Worm (Caenorhabditis elegans) whole organism, L1 larva: ENCODE measurements around the gene C03F11.4.

Source experiments
- F16B12.6 ChIP-seq: fragments of 150-350 bp; optimal IDR thresholded peaks from 2 replicates; lab custom pipeline; 2014; ENCODE audit warnings: missing biosample characterization, missing genetic modification characterization
- Y116A8C.19 ChIP-seq: sonication (generic microtip); optimal IDR thresholded peaks from 2 replicates; lab custom pipeline; 2016; ENCODE audit warnings: missing compliant biosample characterization, missing genetic modification characterization, borderline replicate concordance
- alr-1 ChIP-seq: fragments of 200-800 bp; sonication (Bioruptor generic); optimal IDR thresholded peaks from 2 replicates; lab custom pipeline; 2018; ENCODE audit warnings: borderline replicate concordance, mild to moderate bottlenecking, missing genetic modification characterization, missing compliant biosample characterization
- ceh-63 ChIP-seq: fragments of 200-800 bp; sonication (Bioruptor generic); optimal IDR thresholded peaks from 2 replicates; lab custom pipeline; 2018; ENCODE audit warnings: mild to moderate bottlenecking, missing genetic modification characterization, missing compliant biosample characterization
- ceh-88 ChIP-seq: fragments of 200-800 bp; sonication (Bioruptor generic); IDR thresholded peaks from 2 replicates; pipeline ENCODE4 v1.3.6; 2022; ENCODE audit warnings: missing genetic modification characterization, missing compliant biosample characterization
- ceh-90 ChIP-seq: sonication (generic microtip); optimal IDR thresholded peaks from 2 replicates; lab custom pipeline; 2016; ENCODE audit warnings: missing genetic modification characterization, missing compliant biosample characterization
- dpl-1 ChIP-seq, 3 experiments: fragments of 150-350 bp in 2 of 3; sonication (generic microtip) in 1 of 3; optimal IDR thresholded peaks; 2 replicates each; lab custom pipeline; 2014 to 2017; ENCODE audit warnings: missing biosample characterization in 3 of 3, missing genetic modification characterization in 3 of 3, missing genetic modification reagents in 3 of 3
- efl-1 ChIP-seq, 4 experiments: fragments of 150-350 bp; optimal IDR thresholded peaks in 3 of 4; peaks in 1 of 4; 1 replicate in 1 of 4; 2 replicates in 3 of 4; lab custom pipeline; 2014; ENCODE audit warnings: missing biosample characterization in 2 of 4, missing genetic modification characterization in 2 of 4, missing genetic modification reagents in 2 of 4
- egl-13 ChIP-seq: sonication (generic microtip); optimal IDR thresholded peaks from 2 replicates; lab custom pipeline; 2016; ENCODE audit warnings: missing genotype, missing genetic modification reagents, missing genetic modification characterization, missing compliant biosample characterization
- egl-27 ChIP-seq, 2 experiments: fragments of 150-350 bp in 1 of 2; sonication (generic microtip); optimal IDR thresholded peaks; 3 replicates each; lab custom pipeline; 2017 to 2018; ENCODE audit warnings: missing biosample characterization in 2 of 2, missing genetic modification characterization in 2 of 2, missing genetic modification reagents in 2 of 2
- elt-2 ChIP-seq: sonication (generic microtip); optimal IDR thresholded peaks from 2 replicates; lab custom pipeline; 2016; ENCODE audit warnings: missing genetic modification characterization, mild to moderate bottlenecking, inconsistent platforms, missing compliant biosample characterization, missing genetic modification reagents
- ets-5 ChIP-seq: fragments of 200-800 bp; sonication (Bioruptor generic); IDR thresholded peaks from 2 replicates; pipeline ENCODE4 v1.3.6; 2022; ENCODE audit warnings: missing genetic modification characterization, missing compliant biosample characterization
- fkh-10 ChIP-seq: sonication (generic microtip); optimal IDR thresholded peaks from 2 replicates; lab custom pipeline; 2017; ENCODE audit warnings: missing biosample characterization, missing genetic modification reagents, missing genetic modification characterization
- fkh-4 ChIP-seq: sonication (generic microtip); optimal IDR thresholded peaks from 2 replicates; lab custom pipeline; 2016; ENCODE audit warnings: missing compliant biosample characterization, missing genetic modification characterization, borderline replicate concordance
- hpl-2 ChIP-seq: fragments of 150-350 bp; optimal IDR thresholded peaks from 2 replicates; lab custom pipeline; 2014; ENCODE audit warnings: missing biosample characterization, missing genetic modification reagents, missing genetic modification characterization
- irx-1 ChIP-seq: sonication (generic microtip); optimal IDR thresholded peaks from 2 replicates; lab custom pipeline; 2016; ENCODE audit warnings: missing genetic modification characterization, missing compliant biosample characterization
- isw-1 ChIP-seq: fragments of 200-800 bp; sonication (Bioruptor generic); IDR thresholded peaks from 2 replicates; pipeline ENCODE4 v1.3.6; 2022; ENCODE audit warnings: missing genetic modification characterization, missing compliant biosample characterization
- lin-13 ChIP-seq: fragments of 150-350 bp; optimal IDR thresholded peaks from 2 replicates; lab custom pipeline; 2014; ENCODE audit warnings: missing biosample characterization, missing genetic modification reagents, missing genetic modification characterization
- lin-15B ChIP-seq: fragments of 150-350 bp; sonication (generic microtip); optimal IDR thresholded peaks from 3 replicates; lab custom pipeline; 2014; ENCODE audit warnings: missing biosample characterization, missing genetic modification characterization
- lin-35 ChIP-seq, 2 experiments: fragments of 150-350 bp; optimal IDR thresholded peaks; 2 replicates each; lab custom pipeline; 2014; ENCODE audit warnings: missing biosample characterization in 2 of 2, missing genetic modification characterization in 2 of 2, missing genetic modification reagents in 2 of 2
- lsy-2 ChIP-seq, 2 experiments: fragments of 150-350 bp; optimal IDR thresholded peaks; 2 replicates each; lab custom pipeline; 2014; ENCODE audit warnings: missing biosample characterization in 2 of 2, missing genetic modification characterization in 2 of 2
- mab-9 ChIP-seq: fragments of 200-800 bp; sonication (Bioruptor generic); IDR thresholded peaks from 2 replicates; pipeline ENCODE4 v1.3.6; 2022; ENCODE audit warnings: missing genetic modification reagents, missing genetic modification characterization, missing compliant biosample characterization
- mef-2 ChIP-seq: fragments of 150-350 bp; optimal IDR thresholded peaks from 2 replicates; lab custom pipeline; 2014; ENCODE audit warnings: missing biosample characterization, missing genetic modification characterization
- mep-1 ChIP-seq: fragments of 150-350 bp; optimal IDR thresholded peaks from 2 replicates; lab custom pipeline; 2014; ENCODE audit warnings: missing biosample characterization, missing genetic modification characterization
- nhr-11 ChIP-seq: fragments of 150-350 bp; optimal IDR thresholded peaks from 2 replicates; lab custom pipeline; 2014; ENCODE audit warnings: missing biosample characterization, missing genetic modification characterization
- nhr-12 ChIP-seq: sonication (generic microtip); optimal IDR thresholded peaks from 2 replicates; lab custom pipeline; 2017; ENCODE audit warnings: missing biosample characterization, missing genetic modification characterization
- nhr-19 ChIP-seq: fragments of 200-800 bp; sonication (Bioruptor generic); conservative IDR thresholded peaks from 2 replicates; pipeline ENCODE4 v1.3.6; 2022; ENCODE audit warnings: missing genetic modification characterization, missing compliant biosample characterization
- nhr-20 ChIP-seq: sonication (generic microtip); optimal IDR thresholded peaks from 2 replicates; lab custom pipeline; 2016; ENCODE audit warnings: mild to moderate bottlenecking, missing genetic modification characterization, missing compliant biosample characterization
- nhr-77 ChIP-seq: fragments of 150-350 bp; optimal IDR thresholded peaks from 2 replicates; lab custom pipeline; 2014; ENCODE audit warnings: missing biosample characterization, missing genetic modification characterization
- nhr-90 ChIP-seq: sonication (generic microtip); optimal IDR thresholded peaks from 2 replicates; lab custom pipeline; 2016; ENCODE audit warnings: mild to moderate bottlenecking, missing genetic modification characterization, missing compliant biosample characterization; ENCODE audit not compliant: poor library complexity
- pag-3 ChIP-seq: sonication (generic microtip); optimal IDR thresholded peaks from 2 replicates; lab custom pipeline; 2017; ENCODE audit warnings: missing genetic modification characterization, mild to moderate bottlenecking, missing compliant biosample characterization, antibody characterized with exemption, borderline replicate concordance; ENCODE audit not compliant: insufficient read depth
- pqm-1 ChIP-seq: sonication (generic microtip); optimal IDR thresholded peaks from 3 replicates; lab custom pipeline; 2017; ENCODE audit warnings: missing biosample characterization, missing genetic modification characterization
- rnt-1 ChIP-seq: sonication (generic microtip); optimal IDR thresholded peaks from 2 replicates; lab custom pipeline; 2016; ENCODE audit warnings: mild to moderate bottlenecking, missing genetic modification characterization, moderate library complexity, missing compliant biosample characterization
- skn-1 ChIP-seq: fragments of 150-350 bp; optimal IDR thresholded peaks from 2 replicates; lab custom pipeline; 2014; ENCODE audit warnings: missing biosample characterization, missing genetic modification characterization
- sox-4 ChIP-seq: sonication (generic microtip); optimal IDR thresholded peaks from 2 replicates; lab custom pipeline; 2016; ENCODE audit warnings: missing genetic modification characterization, missing compliant biosample characterization
- sptf-1 ChIP-seq: fragments of 150-350 bp; optimal IDR thresholded peaks from 2 replicates; lab custom pipeline; 2014; ENCODE audit warnings: missing biosample characterization, missing genetic modification characterization
- sup-37 ChIP-seq: fragments of 200-800 bp; sonication (Bioruptor generic); optimal IDR thresholded peaks from 2 replicates; lab custom pipeline; 2018; ENCODE audit warnings: mild to moderate bottlenecking, missing genetic modification characterization, missing compliant biosample characterization
- unc-130 ChIP-seq: fragments of 150-350 bp; optimal IDR thresholded peaks from 2 replicates; lab custom pipeline; 2017; ENCODE audit warnings: missing biosample characterization, missing genetic modification characterization, inconsistent platforms
- unc-30 ChIP-seq: sonication (generic microtip); optimal IDR thresholded peaks from 2 replicates; lab custom pipeline; 2017; ENCODE audit warnings: missing biosample characterization, missing genetic modification characterization
- unc-98 ChIP-seq: fragments of 200-800 bp; sonication (Bioruptor generic); IDR thresholded peaks from 2 replicates; pipeline ENCODE4 v1.3.6; 2022; ENCODE audit warnings: missing genetic modification characterization, missing compliant biosample characterization
- xbp-1 ChIP-seq: sonication (generic microtip); optimal IDR thresholded peaks from 2 replicates; lab custom pipeline; 2016; ENCODE audit warnings: missing genetic modification characterization, missing compliant biosample characterization

The C03F11.4 gene

ce11 chrX:5447941-5448340 lies 41.7 kb upstream of the C03F11.4 start, which contains the start of gene C25F6.8:
Gene C25F6.8, plus strand, starts transcription at chrX:5448241.
- no peak for TF ChIP-seq hpl-2 (GFP tag; lab: Kevin White, UChicago)
- TF ChIP-seq nhr-19 (GFP tag; lab: Robert Waterston, UW): no peak
- TF ChIP-seq sup-37: no peak
- no peak for TF ChIP-seq Y116A8C.19
- TF ChIP-seq sptf-1: no peak
- TF ChIP-seq, all 84 proteins: peak for 0

ce11 chrX:5447381-5447780 lies 41.1 kb upstream of the C03F11.4 start:
- TF ChIP-seq nhr-77 (tag; lab: Kevin White, UChicago) (no peak), fkh-4 (no peak), rnt-1 (tag; lab: Kevin White, UChicago) (no peak), xbp-1 (no peak), unc-30 (no peak), pag-3 (tag; lab: Kevin White, UChicago) (no peak), sup-37 (no peak), nhr-11 (tag; lab: Kevin White, UChicago) (no peak), ceh-63 (GFP tag; lab: Kevin White, UChicago) (no peak), lsy-2 (tag; optimal IDR thresholded peaks at IDR 0.05; lab: Kevin White, UChicago) (no peak), lin-15B (tag; lab: Kevin White, UChicago) (no peak), ceh-88 (no peak), alr-1 (no peak), egl-27 (tag; optimal IDR thresholded peaks at IDR 0.05; lab: Kevin White, UChicago) (no peak), fkh-10 (GFP tag; lab: Kevin White, UChicago) (no peak), sox-4 (no peak), lin-35 (GFP tag; optimal IDR thresholded peaks at IDR 0.05; lab: Kevin White, UChicago) (no peak), ets-5 (GFP tag; lab: Robert Waterston, UW) (no peak), isw-1 (GFP tag; lab: Robert Waterston, UW) (no peak)

ce11 chrX:5444863-5445262 lies 38.6 kb upstream of the C03F11.4 start, which contains the start of gene itm-2:
Gene itm-2, plus strand, starts transcription at chrX:5445163.
- TF ChIP-seq unc-130: no peak
- TF ChIP-seq pag-3 (tag; lab: Kevin White, UChicago): no peak
- no peak for TF ChIP-seq nhr-90 (tag; lab: Kevin White, UChicago)
- TF ChIP-seq nhr-11 (tag; lab: Kevin White, UChicago): no peak
- no peak for TF ChIP-seq F16B12.6 (tag; lab: Kevin White, UChicago)
- TF ChIP-seq lin-13: no peak
- no peak for TF ChIP-seq ceh-90 (tag; lab: Kevin White, UChicago)
- no peak for TF ChIP-seq efl-1 (optimal IDR thresholded peaks at IDR 0.05; lab: Kevin White, UChicago)
- TF ChIP-seq efl-1 (GFP tag; optimal IDR thresholded peaks at IDR 0.05 in 1 of 2; lab: Kevin White, UChicago): peak in 1 of 2 experiments; percentile 34

- TF ChIP-seq mep-1 (tag; lab: Kevin White, UChicago) (no peak), unc-98 (GFP tag; lab: Robert Waterston, UW) (no peak), egl-13 (no peak), efl-1 (optimal IDR thresholded peaks at IDR 0.05; lab: Kevin White, UChicago) (no peak), efl-1 (GFP tag; optimal IDR thresholded peaks at IDR 0.05 in 1 of 2; lab: Kevin White, UChicago) (no peak), skn-1 (no peak), F16B12.6 (tag; lab: Kevin White, UChicago) (no peak), nhr-12 (tag; lab: Kevin White, UChicago) (no peak), fkh-4 (no peak), irx-1 (tag; lab: Kevin White, UChicago) (no peak), rnt-1 (tag; lab: Kevin White, UChicago) (no peak), dpl-1 (GFP tag; optimal IDR thresholded peaks at IDR 0.05; lab: Kevin White, UChicago) (no peak), elt-2 (tag; lab: Kevin White, UChicago) (no peak), mef-2 (tag; lab: Kevin White, UChicago) (no peak), pqm-1 (tag; lab: Kevin White, UChicago) (no peak), nhr-20 (tag; lab: Kevin White, UChicago) (no peak), xbp-1 (no peak), mab-9 (GFP tag; lab: Robert Waterston, UW) (no peak)
Observed at ce11 chrX:5433912-5434311, 27.7 kb upstream of the C03F11.4 start.
